Fruit fly (Drosophila melanogaster) whole organism, embryonic: ENCODE measurements around the gene firl.

ENCODE experiments used
- Asciz ChIP-seq: fragments of 200-800 bp; sonication (Bioruptor generic); optimal IDR thresholded peaks from 2 replicates; lab custom pipeline; 2017; ENCODE audit warnings: missing biosample characterization, mild to moderate bottlenecking, missing genetic modification characterization, missing genetic modification reagents
- Bdp1 ChIP-seq: fragments of 200-800 bp; sonication (Bioruptor generic); optimal IDR thresholded peaks from 3 replicates; lab custom pipeline; 2016; ENCODE audit warnings: missing biosample characterization, missing genetic modification characterization
- CG11696 ChIP-seq: fragments of 200-800 bp; sonication (Bioruptor generic); IDR thresholded peaks from 2 replicates; pipeline ENCODE4 v1.3.6; 2022; ENCODE audit warnings: missing biosample characterization, missing genetic modification characterization
- CG12071 ChIP-seq: fragments of 200-800 bp; sonication (Bioruptor generic); optimal IDR thresholded peaks from 3 replicates; lab custom pipeline; 2018; ENCODE audit warnings: missing biosample characterization, mild to moderate bottlenecking, missing genetic modification characterization
- CG12769 ChIP-seq: fragments of 200-800 bp; sonication (Bioruptor generic); optimal IDR thresholded peaks from 2 replicates; lab custom pipeline; 2019; ENCODE audit warnings: missing biosample characterization, mild to moderate bottlenecking, missing genetic modification characterization, moderate library complexity
- CG14050 ChIP-seq: fragments of 200-800 bp; sonication (Bioruptor generic); IDR thresholded peaks from 3 replicates; pipeline ENCODE4 v1.3.6; 2022; ENCODE audit warnings: missing biosample characterization, missing genetic modification characterization
- CG14710 ChIP-seq: fragments of 200-800 bp; sonication (Bioruptor generic); optimal IDR thresholded peaks from 3 replicates; lab custom pipeline; 2019; ENCODE audit warnings: missing biosample characterization, mild to moderate bottlenecking, missing genetic modification characterization, moderate library complexity
- CG15269 ChIP-seq: fragments of 200-800 bp; sonication (Bioruptor generic); optimal IDR thresholded peaks from 2 replicates; lab custom pipeline; 2018; ENCODE audit warnings: missing biosample characterization, mild to moderate bottlenecking, missing genetic modification characterization, moderate library complexity
- CG16779 ChIP-seq: fragments of 200-800 bp; sonication (Bioruptor generic); IDR thresholded peaks from 2 replicates; pipeline ENCODE4 v1.3.6; 2022; ENCODE audit warnings: missing biosample characterization, missing genetic modification characterization
- CG17359 ChIP-seq: fragments of 200-800 bp; sonication (Bioruptor generic); optimal IDR thresholded peaks from 3 replicates; lab custom pipeline; 2018; ENCODE audit warnings: missing biosample characterization, mild to moderate bottlenecking, missing genetic modification characterization, moderate library complexity
- CG3065 ChIP-seq: fragments of 200-800 bp; sonication (Bioruptor generic); optimal IDR thresholded peaks from 2 replicates; lab custom pipeline; 2016; ENCODE audit warnings: missing biosample characterization, missing genetic modification characterization
- CG42726 ChIP-seq: fragments of 200-800 bp; sonication (Bioruptor generic); IDR thresholded peaks from 2 replicates; pipeline ENCODE4 v1.3.6; 2022; ENCODE audit warnings: missing biosample characterization, missing genetic modification characterization; ENCODE audit not compliant: partially characterized antibody
- CG6813 ChIP-seq: fragments of 200-800 bp; sonication (Bioruptor generic); optimal IDR thresholded peaks from 2 replicates; lab custom pipeline; 2017; ENCODE audit warnings: missing biosample characterization, missing genetic modification characterization, mild to moderate bottlenecking, moderate library complexity, missing genetic modification reagents
- CG9609 ChIP-seq: fragments of 200-800 bp; sonication (Bioruptor generic); optimal IDR thresholded peaks from 3 replicates; lab custom pipeline; 2016; ENCODE audit warnings: missing biosample characterization, missing genetic modification characterization
- D19A ChIP-seq: fragments of 200-800 bp; optimal IDR thresholded peaks from 3 replicates; lab custom pipeline; 2019; ENCODE audit warnings: missing biosample characterization, mild to moderate bottlenecking, missing genetic modification characterization, moderate library complexity
- E2f2 ChIP-seq: fragments of 200-800 bp; sonication (Bioruptor generic); IDR thresholded peaks from 2 replicates; pipeline ENCODE4 v1.3.6; 2022; ENCODE audit warnings: missing biosample characterization, missing genetic modification characterization
- Eip74EF ChIP-seq, 2 experiments: fragments of 200-800 bp in 1 of 2; fragments of >200 bp in 1 of 2; sonication (Bioruptor generic) in 1 of 2; optimal IDR thresholded peaks; 2 replicates each; lab custom pipeline; 2017 to 2019; ENCODE audit warnings: missing biosample characterization in 2 of 2, missing genetic modification characterization in 2 of 2, mild to moderate bottlenecking in 1 of 2, moderate library complexity in 1 of 2
- Fer3 ChIP-seq: fragments of 200-800 bp; sonication (Bioruptor generic); optimal IDR thresholded peaks from 2 replicates; lab custom pipeline; 2018; ENCODE audit warnings: missing biosample characterization, mild to moderate bottlenecking, missing genetic modification characterization, moderate library complexity
- Hmr ChIP-seq: fragments of 200-800 bp; sonication (Bioruptor generic); optimal IDR thresholded peaks from 3 replicates; lab custom pipeline; 2017; ENCODE audit warnings: mild to moderate bottlenecking, missing biosample characterization, missing genetic modification reagents, missing genetic modification characterization
- Lim3 ChIP-seq: fragments of 200-800 bp; sonication (Bioruptor generic); IDR thresholded peaks from 2 replicates; pipeline ENCODE4 v1.3.6; 2022; ENCODE audit warnings: missing biosample characterization, missing genetic modification characterization
- MBD-R2 ChIP-seq: fragments of 200-800 bp; sonication (Bioruptor generic); IDR thresholded peaks from 2 replicates; pipeline ENCODE4 v1.3.6; 2022; ENCODE audit warnings: missing biosample characterization, missing genetic modification characterization
- Meics ChIP-seq: fragments of 200-800 bp; sonication (Bioruptor generic); optimal IDR thresholded peaks from 2 replicates; lab custom pipeline; 2017; ENCODE audit warnings: missing biosample characterization, mild to moderate bottlenecking, missing genetic modification characterization
- Pdp1 ChIP-seq, 2 experiments: fragments of 200-800 bp; sonication (Bioruptor generic); optimal IDR thresholded peaks; 3 replicates each; lab custom pipeline; 2016; ENCODE audit warnings: missing biosample characterization in 2 of 2, missing genetic modification characterization in 2 of 2, mild to moderate bottlenecking in 1 of 2, moderate library complexity in 1 of 2
- Sox100B ChIP-seq: fragments of 200-800 bp; sonication (Bioruptor generic); optimal IDR thresholded peaks from 3 replicates; lab custom pipeline; 2018; ENCODE audit warnings: missing biosample characterization, mild to moderate bottlenecking, missing genetic modification characterization
- Sox102F ChIP-seq: fragments of 200-800 bp; sonication (Bioruptor generic); optimal IDR thresholded peaks from 2 replicates; lab custom pipeline; 2018; ENCODE audit warnings: missing biosample characterization, mild to moderate bottlenecking, missing genetic modification characterization, moderate library complexity
- Sry-β ChIP-seq: fragments of 200-800 bp; sonication (Bioruptor generic); optimal IDR thresholded peaks from 2 replicates; lab custom pipeline; 2018; ENCODE audit warnings: missing biosample characterization, mild to moderate bottlenecking, missing genetic modification characterization, moderate library complexity
- caup ChIP-seq: fragments of 200-800 bp; sonication (Bioruptor generic); optimal IDR thresholded peaks from 3 replicates; lab custom pipeline; 2017; ENCODE audit warnings: missing biosample characterization, mild to moderate bottlenecking, missing genetic modification characterization, moderate library complexity; ENCODE audit not compliant: severe bottlenecking
- chn ChIP-seq: fragments of 200-800 bp; sonication (Bioruptor generic); optimal IDR thresholded peaks from 2 replicates; lab custom pipeline; 2016; ENCODE audit warnings: missing biosample characterization, missing genetic modification characterization
- ci ChIP-seq: fragments of 200-800 bp; sonication (Bioruptor generic); IDR thresholded peaks from 3 replicates; pipeline ENCODE4 v1.3.6; 2022; ENCODE audit warnings: missing biosample characterization, missing genetic modification characterization
- crol ChIP-seq: fragments of 200-800 bp; sonication (Bioruptor generic); IDR thresholded peaks from 2 replicates; pipeline ENCODE4 v1.3.6; 2022; ENCODE audit warnings: missing biosample characterization, missing genetic modification characterization
- exex ChIP-seq: fragments of 200-800 bp; sonication (Bioruptor generic); optimal IDR thresholded peaks from 4 replicates; lab custom pipeline; 2018; ENCODE audit warnings: missing biosample characterization, mild to moderate bottlenecking, missing genetic modification characterization, moderate library complexity
- fd96Cb ChIP-seq: fragments of 200-800 bp; sonication (Bioruptor generic); optimal IDR thresholded peaks from 2 replicates; lab custom pipeline; 2018; ENCODE audit warnings: missing biosample characterization, mild to moderate bottlenecking, missing genetic modification characterization, moderate library complexity
- fu2 ChIP-seq: fragments of 200-800 bp; sonication (Bioruptor generic); optimal IDR thresholded peaks from 2 replicates; lab custom pipeline; 2016; ENCODE audit warnings: missing biosample characterization, missing genetic modification characterization
- gsb-n ChIP-seq: fragments of 200-800 bp; sonication (Bioruptor generic); optimal IDR thresholded peaks from 3 replicates; lab custom pipeline; 2018; ENCODE audit warnings: missing biosample characterization, mild to moderate bottlenecking, missing genetic modification characterization
- her ChIP-seq: fragments of 200-800 bp; sonication (Bioruptor generic); optimal IDR thresholded peaks from 2 replicates; lab custom pipeline; 2016; ENCODE audit warnings: missing biosample characterization, missing genetic modification characterization
- lov ChIP-seq, 2 experiments: fragments of 200-800 bp in 1 of 2; fragments of >200 bp in 1 of 2; sonication (Bioruptor generic) in 1 of 2; IDR thresholded peaks in 1 of 2; optimal IDR thresholded peaks in 1 of 2; 2 replicates in 1 of 2; 3 replicates in 1 of 2; pipeline versions ENCODE4 v1.3.6 to Lab custom; 2017 to 2022; ENCODE audit warnings: missing biosample characterization in 1 of 2, missing genetic modification characterization in 1 of 2
- luna ChIP-seq: fragments of 200-800 bp; sonication (Bioruptor generic); optimal IDR thresholded peaks from 2 replicates; lab custom pipeline; 2016; ENCODE audit warnings: missing biosample characterization, missing genetic modification characterization
- nerfin-1 ChIP-seq: fragments of 200-800 bp; sonication (Bioruptor generic); optimal IDR thresholded peaks from 3 replicates; lab custom pipeline; 2019; ENCODE audit warnings: missing biosample characterization, mild to moderate bottlenecking, missing genetic modification characterization, moderate library complexity
- nom ChIP-seq: fragments of 200-800 bp; sonication (Bioruptor generic); optimal IDR thresholded peaks from 2 replicates; lab custom pipeline; 2017; ENCODE audit warnings: missing biosample characterization, missing genetic modification characterization, mild to moderate bottlenecking, moderate library complexity, missing genetic modification reagents
- oc ChIP-seq: fragments of 200-800 bp; sonication (Bioruptor generic); optimal IDR thresholded peaks from 2 replicates; lab custom pipeline; 2018; ENCODE audit warnings: missing biosample characterization, mild to moderate bottlenecking, missing genetic modification characterization, moderate library complexity
- pum ChIP-seq: fragments of 200-800 bp; sonication (Bioruptor generic); optimal IDR thresholded peaks from 2 replicates; lab custom pipeline; 2016; ENCODE audit warnings: missing biosample characterization, missing genetic modification characterization
- sima ChIP-seq: fragments of 200-800 bp; sonication (Bioruptor generic); optimal IDR thresholded peaks from 2 replicates; lab custom pipeline; 2016; ENCODE audit warnings: missing biosample characterization, missing genetic modification characterization
- sna ChIP-seq: fragments of 200-800 bp; sonication (Bioruptor generic); IDR thresholded peaks from 2 replicates; pipeline ENCODE4 v1.3.6; 2022; ENCODE audit warnings: missing biosample characterization, missing genetic modification characterization; ENCODE audit not compliant: partially characterized antibody
- stwl ChIP-seq: fragments of 200-800 bp; sonication (Bioruptor generic); optimal IDR thresholded peaks from 3 replicates; lab custom pipeline; 2018; ENCODE audit warnings: missing biosample characterization, mild to moderate bottlenecking, missing genetic modification characterization, moderate library complexity
- unc-4 ChIP-seq: fragments of 200-800 bp; sonication (Bioruptor generic); IDR thresholded peaks from 2 replicates; pipeline ENCODE4 v1.3.6; 2022; ENCODE audit warnings: missing biosample characterization, missing genetic modification characterization; ENCODE audit not compliant: partially characterized antibody
- usp ChIP-seq: fragments of >200 bp; optimal IDR thresholded peaks from 2 replicates; lab custom pipeline; 2017; ENCODE audit warnings: missing biosample characterization, missing genetic modification characterization
- wdn ChIP-seq: fragments of 200-800 bp; sonication (Bioruptor generic); IDR thresholded peaks from 2 replicates; pipeline ENCODE4 v1.3.6; 2022; ENCODE audit warnings: missing biosample characterization, missing genetic modification characterization
- wek ChIP-seq: fragments of 200-800 bp; sonication (Bioruptor generic); optimal IDR thresholded peaks from 3 replicates; lab custom pipeline; 2018; ENCODE audit warnings: missing biosample characterization, mild to moderate bottlenecking, missing genetic modification characterization, moderate library complexity
- z ChIP-seq: fragments of 200-800 bp; sonication (Bioruptor generic); IDR thresholded peaks from 3 replicates; pipeline ENCODE4 v1.3.6; 2022; ENCODE audit warnings: missing biosample characterization, missing genetic modification characterization

The firl gene

DNA sequence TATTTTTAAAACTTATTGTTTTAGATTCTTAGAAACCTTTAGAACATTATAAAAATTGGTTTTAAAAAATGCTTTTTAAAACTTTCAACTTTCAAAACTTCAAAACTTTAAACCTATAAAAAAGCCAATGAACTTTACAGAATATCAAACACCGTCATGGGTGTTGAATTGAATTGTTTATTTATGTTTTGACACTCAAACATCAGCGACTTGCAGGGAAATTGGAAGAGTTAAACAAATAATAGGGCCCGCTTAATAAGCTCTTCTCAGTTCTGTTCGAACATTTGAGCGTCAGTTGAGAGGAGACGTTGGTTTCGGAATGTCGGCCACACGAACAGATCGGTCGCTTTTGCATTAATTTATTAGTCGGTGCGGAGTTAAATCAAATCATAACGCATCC, 17.4 kb downstream of the firl start, which contains the start of gene PLCXD (continued):
- TF ChIP-seq oc (tag; lab: Kevin White, UChicago), result no peak
- TF ChIP-seq CG15269 (tag; lab: Kevin White, UChicago), result no peak
- no peak for TF ChIP-seq usp
- TF ChIP-seq luna (GFP tag; lab: Kevin White, UChicago), result no peak
- no peak for TF ChIP-seq Pdp1 (GFP tag; optimal IDR thresholded peaks at IDR 0.05; lab: Kevin White, UChicago)
- peak; percentile 69 for TF ChIP-seq Asciz
- no peak for TF ChIP-seq CG3065 (GFP tag; lab: Kevin White, UChicago)
- no peak for TF ChIP-seq lov (optimal IDR thresholded peaks at IDR 0.05; lab: Kevin White, UChicago)
- no peak for TF ChIP-seq lov (GFP tag; IDR thresholded peaks at IDR 0.05; lab: Robert Waterston, UW)
- TF ChIP-seq Fer3 (tag; lab: Kevin White, UChicago), result peak; percentile 8
- TF ChIP-seq ci (GFP tag; lab: Robert Waterston, UW), result peak; percentile 51; the same call in 2 of the 3 replicates
- no peak for TF ChIP-seq sna
- no peak for TF ChIP-seq Lim3 (GFP tag; lab: Robert Waterston, UW)
- TF ChIP-seq caup (GFP tag; lab: Kevin White, UChicago), result no peak
- no peak for TF ChIP-seq sima (GFP tag; lab: Kevin White, UChicago)
- TF ChIP-seq fd96Cb, result no peak
- TF ChIP-seq CG11696 (GFP tag; lab: Robert Waterston, UW), result no peak
- TF ChIP-seq gsb-n (tag; lab: Kevin White, UChicago), result peak; percentile 24
- TF ChIP-seq D19A (tag; lab: Kevin White, UChicago), result peak; percentile 14
- no peak for TF ChIP-seq Meics
- no peak for TF ChIP-seq Sox102F
- TF ChIP-seq CG42726, result no peak
- TF ChIP-seq wdn (GFP tag; lab: Robert Waterston, UW), result no peak
- no peak for TF ChIP-seq CG12769 (tag; lab: Kevin White, UChicago)
- TF ChIP-seq CG14050, result no peak
- no peak for TF ChIP-seq CG9609 (GFP tag; lab: Kevin White, UChicago)
- TF ChIP-seq Bdp1, result no peak
- TF ChIP-seq chn (GFP tag; lab: Kevin White, UChicago), result no peak
- TF ChIP-seq pum (GFP tag; lab: Kevin White, UChicago), result no peak
- peak; percentile 67; the same call in 2 of the 3 replicates for TF ChIP-seq z (GFP tag; lab: Robert Waterston, UW)
- TF ChIP-seq CG6813 (GFP tag; lab: Kevin White, UChicago), result no peak
- peak; percentile 2 for TF ChIP-seq CG12071 (GFP tag; lab: Kevin White, UChicago)
- no peak for TF ChIP-seq her (GFP tag; lab: Kevin White, UChicago)
- peak; percentile 29 for TF ChIP-seq CG14710 (tag; lab: Kevin White, UChicago)
- peak; percentile 55 for TF ChIP-seq Sox100B (GFP tag; lab: Kevin White, UChicago)
- TF ChIP-seq MBD-R2, result no peak
- TF ChIP-seq wek, result peak; percentile 9
- TF ChIP-seq crol (GFP tag; lab: Robert Waterston, UW), result no peak
- TF ChIP-seq CG17359 (tag; lab: Kevin White, UChicago), result peak; percentile 15
- TF ChIP-seq fu2 (GFP tag; lab: Kevin White, UChicago), result no peak
- TF ChIP-seq CG16779 (GFP tag; lab: Robert Waterston, UW), result no peak
- no peak for TF ChIP-seq E2f2
- no peak for TF ChIP-seq nom (GFP tag; lab: Kevin White, UChicago)
- peak; percentile 9 for TF ChIP-seq nerfin-1
- no peak for TF ChIP-seq stwl (tag; lab: Kevin White, UChicago)
- no peak for TF ChIP-seq Hmr (GFP tag; lab: Kevin White, UChicago)
- no peak for TF ChIP-seq Eip74EF (GFP tag; optimal IDR thresholded peaks at IDR 0.05; lab: Kevin White, UChicago)
- peak; percentile 24 for TF ChIP-seq Sry-β (GFP tag; lab: Kevin White, UChicago)
- no peak for TF ChIP-seq unc-4 (GFP tag; lab: Robert Waterston, UW)
- no peak for TF ChIP-seq exex (tag; lab: Kevin White, UChicago)
